Worm (Caenorhabditis elegans) whole organism, young adult: ENCODE data around the gene srd-36.

Source experiments
- B0261.1 ChIP-seq: sonication (generic microtip); optimal IDR thresholded peaks from 2 replicates; lab custom pipeline; 2016; ENCODE audit warnings: mild to moderate bottlenecking, missing genetic modification characterization, moderate library complexity, missing compliant biosample characterization
- D2030.7 ChIP-seq: fragments of 200-800 bp; sonication (Bioruptor generic); IDR thresholded peaks from 2 replicates; pipeline ENCODE4 v1.3.6; 2022; ENCODE audit warnings: missing genetic modification reagents, missing genetic modification characterization, missing compliant biosample characterization
- F22D6.2 ChIP-seq: sonication (generic microtip); optimal IDR thresholded peaks from 2 replicates; lab custom pipeline; 2016; ENCODE audit warnings: mild to moderate bottlenecking, missing genetic modification characterization, missing compliant biosample characterization
- F57C9.4 ChIP-seq: sonication (generic microtip); optimal IDR thresholded peaks from 2 replicates; lab custom pipeline; 2017; ENCODE audit warnings: mild to moderate bottlenecking, missing genetic modification characterization, missing compliant biosample characterization
- Y53F4B.3 ChIP-seq: fragments of 200-800 bp; sonication (Bioruptor generic); IDR thresholded peaks from 2 replicates; pipeline ENCODE4 v1.3.6; 2022; ENCODE audit warnings: missing genetic modification reagents, missing genetic modification characterization, missing compliant biosample characterization
- Y79H2A.3 ChIP-seq: fragments of 200-800 bp; sonication (Bioruptor generic); conservative IDR thresholded peaks from 2 replicates; pipeline ENCODE4 v1.3.6; 2022; ENCODE audit warnings: missing genetic modification reagents, missing genetic modification characterization, missing compliant biosample characterization
- ama-1 ChIP-seq, 3 experiments: fragments of 150-350 bp in 1 of 3; sonication (generic microtip) in 2 of 3; optimal IDR thresholded peaks; 2 replicates each; lab custom pipeline; 2014 to 2018; ENCODE audit warnings: missing biosample characterization in 2 of 3, missing genetic modification characterization in 2 of 3, missing genetic modification reagents in 2 of 3
- attf-3 ChIP-seq: fragments of 200-800 bp; sonication (Bioruptor generic); conservative IDR thresholded peaks from 2 replicates; pipeline ENCODE4 v1.3.6; 2022; ENCODE audit warnings: missing genetic modification reagents, missing genetic modification characterization, missing compliant biosample characterization
- ceh-58 ChIP-seq: fragments of 200-800 bp; sonication (Bioruptor generic); IDR thresholded peaks from 2 replicates; pipeline ENCODE4 v1.3.6; 2022; ENCODE audit warnings: missing genetic modification characterization, missing compliant biosample characterization
- die-1 ChIP-seq: sonication (generic microtip); optimal IDR thresholded peaks from 2 replicates; lab custom pipeline; 2016; ENCODE audit warnings: missing genotype, mild to moderate bottlenecking, missing genetic modification characterization, missing compliant biosample characterization
- efl-1 ChIP-seq: fragments of 150-350 bp; optimal IDR thresholded peaks from 2 replicates; lab custom pipeline; 2014; ENCODE audit warnings: missing biosample characterization, missing genetic modification reagents, missing genetic modification characterization
- egrh-3 ChIP-seq: fragments of 200-800 bp; sonication (Bioruptor generic); IDR thresholded peaks from 2 replicates; pipeline ENCODE4 v1.3.6; 2022; ENCODE audit warnings: missing genetic modification reagents, missing genetic modification characterization, missing compliant biosample characterization
- ekl-4 ChIP-seq: fragments of 200-800 bp; sonication (Bioruptor generic); IDR thresholded peaks from 2 replicates; pipeline ENCODE4 v1.3.6; 2022; ENCODE audit warnings: missing genetic modification reagents, missing genetic modification characterization, missing compliant biosample characterization
- ets-4 ChIP-seq: fragments of 200-800 bp; sonication (Bioruptor generic); optimal IDR thresholded peaks from 2 replicates; lab custom pipeline; 2018; ENCODE audit warnings: mild to moderate bottlenecking, missing genetic modification characterization, missing compliant biosample characterization
- hmg-1.2 ChIP-seq: fragments of 200-800 bp; sonication (Bioruptor generic); IDR thresholded peaks from 2 replicates; pipeline ENCODE4 v1.3.6; 2022; ENCODE audit warnings: missing genetic modification reagents, missing genetic modification characterization, missing compliant biosample characterization
- hsf-1 ChIP-seq: fragments of 200-800 bp; sonication (Bioruptor generic); IDR thresholded peaks from 2 replicates; pipeline ENCODE4 v1.3.6; 2022; ENCODE audit warnings: missing genetic modification reagents, missing genetic modification characterization, missing compliant biosample characterization
- lag-1 ChIP-seq: fragments of 200-800 bp; sonication (Bioruptor generic); IDR thresholded peaks from 2 replicates; pipeline ENCODE4 v1.3.6; 2022; ENCODE audit warnings: missing genetic modification reagents, missing genetic modification characterization, missing compliant biosample characterization
- lin-26 ChIP-seq: fragments of 200-800 bp; sonication (Bioruptor generic); IDR thresholded peaks from 2 replicates; pipeline ENCODE4 v1.3.6; 2022; ENCODE audit warnings: missing genetic modification reagents, missing genetic modification characterization, missing compliant biosample characterization
- lin-35 ChIP-seq, 3 experiments: fragments of 150-350 bp in 2 of 3; sonication (generic microtip) in 1 of 3; optimal IDR thresholded peaks; 2 replicates each; lab custom pipeline; 2014 to 2018; ENCODE audit warnings: missing biosample characterization in 3 of 3, missing genetic modification characterization in 3 of 3, missing genetic modification reagents in 3 of 3
- madf-10 ChIP-seq: sonication (generic microtip); optimal IDR thresholded peaks from 2 replicates; lab custom pipeline; 2016; ENCODE audit warnings: mild to moderate bottlenecking, missing genetic modification characterization, missing compliant biosample characterization
- madf-6 ChIP-seq: fragments of 200-800 bp; sonication (Bioruptor generic); IDR thresholded peaks from 2 replicates; pipeline ENCODE4 v1.3.6; 2022; ENCODE audit warnings: missing genetic modification reagents, missing genetic modification characterization, missing compliant biosample characterization
- nfyb-1 ChIP-seq: fragments of 200-800 bp; sonication (Bioruptor generic); IDR thresholded peaks from 2 replicates; pipeline ENCODE4 v1.3.6; 2022; ENCODE audit warnings: missing genetic modification reagents, missing genetic modification characterization, missing compliant biosample characterization
- nhr-179 ChIP-seq: sonication (generic microtip); optimal IDR thresholded peaks from 2 replicates; lab custom pipeline; 2016; ENCODE audit warnings: mild to moderate bottlenecking, missing genetic modification characterization, missing compliant biosample characterization
- nhr-27 ChIP-seq: fragments of 200-800 bp; sonication (Bioruptor generic); optimal IDR thresholded peaks from 2 replicates; lab custom pipeline; 2018; ENCODE audit warnings: mild to moderate bottlenecking, missing genetic modification characterization, moderate library complexity, missing compliant biosample characterization
- pbrm-1 ChIP-seq: fragments of 200-800 bp; sonication (Bioruptor generic); IDR thresholded peaks from 2 replicates; pipeline ENCODE4 v1.3.6; 2022; ENCODE audit warnings: missing genetic modification reagents, missing genetic modification characterization, missing compliant biosample characterization
- rec-8 ChIP-seq, 2 experiments: sonication (generic microtip); optimal IDR thresholded peaks; 2 replicates each; lab custom pipeline; 2016; ENCODE audit warnings: mild to moderate bottlenecking in 2 of 2, missing genetic modification characterization in 2 of 2, missing genetic modification reagents in 2 of 2, missing genotype in 2 of 2, missing biosample characterization in 1 of 2, missing compliant biosample characterization in 1 of 2, moderate library complexity in 1 of 2
- rpc-1 ChIP-seq, 2 experiments: fragments of 150-350 bp in 1 of 2; sonication (generic microtip) in 1 of 2; optimal IDR thresholded peaks; 2 replicates each; lab custom pipeline; 2014 to 2018; ENCODE audit warnings: missing biosample characterization in 1 of 2, missing genetic modification characterization in 1 of 2, missing genetic modification reagents in 1 of 2, missing genotype in 1 of 2
- sdz-38 ChIP-seq: sonication (generic microtip); optimal IDR thresholded peaks from 2 replicates; lab custom pipeline; 2016; ENCODE audit warnings: missing genotype, missing genetic modification characterization, missing compliant biosample characterization
- snpc-3.4 ChIP-seq: sonication (generic microtip); optimal IDR thresholded peaks from 2 replicates; lab custom pipeline; 2017; ENCODE audit warnings: missing genetic modification characterization, mild to moderate bottlenecking, missing compliant biosample characterization, antibody characterized with exemption, moderate library complexity, missing genotype, missing genetic modification reagents
- snpc-4 ChIP-seq, 5 experiments: fragments of 150-350 bp in 1 of 5; sonication (generic microtip) in 4 of 5; optimal IDR thresholded peaks; 2 replicates each; lab custom pipeline; 2014 to 2018; ENCODE audit warnings: missing genetic modification characterization in 5 of 5, missing biosample characterization in 3 of 5, antibody characterized with exemption in 2 of 5, mild to moderate bottlenecking in 2 of 5, missing compliant biosample characterization in 2 of 5, missing genotype in 2 of 5, moderate library complexity in 2 of 5, missing genetic modification reagents in 1 of 5
- sptf-2 ChIP-seq: fragments of 200-800 bp; sonication (Bioruptor generic); optimal IDR thresholded peaks from 2 replicates; lab custom pipeline; 2018; ENCODE audit warnings: mild to moderate bottlenecking, missing genetic modification characterization, missing compliant biosample characterization
- tbp1 ChIP-seq: fragments of 200-800 bp; sonication (Bioruptor generic); optimal IDR thresholded peaks from 2 replicates; lab custom pipeline; 2018; ENCODE audit warnings: mild to moderate bottlenecking, missing genetic modification characterization, missing compliant biosample characterization
- unc-62 ChIP-seq: fragments of 150-350 bp; optimal IDR thresholded peaks from 2 replicates; lab custom pipeline; 2014; ENCODE audit warnings: missing biosample characterization, missing genetic modification reagents, missing genetic modification characterization
- ztf-22 ChIP-seq: fragments of 200-800 bp; sonication (Bioruptor generic); optimal IDR thresholded peaks from 2 replicates; lab custom pipeline; 2018; ENCODE audit warnings: mild to moderate bottlenecking, missing genetic modification characterization, moderate library complexity, missing compliant biosample characterization
- ztf-25 ChIP-seq: fragments of 200-800 bp; sonication (Bioruptor generic); IDR thresholded peaks from 2 replicates; pipeline ENCODE4 v1.3.6; 2022; ENCODE audit warnings: missing genetic modification reagents, missing genetic modification characterization, missing compliant biosample characterization

The srd-36 gene

DNA sequence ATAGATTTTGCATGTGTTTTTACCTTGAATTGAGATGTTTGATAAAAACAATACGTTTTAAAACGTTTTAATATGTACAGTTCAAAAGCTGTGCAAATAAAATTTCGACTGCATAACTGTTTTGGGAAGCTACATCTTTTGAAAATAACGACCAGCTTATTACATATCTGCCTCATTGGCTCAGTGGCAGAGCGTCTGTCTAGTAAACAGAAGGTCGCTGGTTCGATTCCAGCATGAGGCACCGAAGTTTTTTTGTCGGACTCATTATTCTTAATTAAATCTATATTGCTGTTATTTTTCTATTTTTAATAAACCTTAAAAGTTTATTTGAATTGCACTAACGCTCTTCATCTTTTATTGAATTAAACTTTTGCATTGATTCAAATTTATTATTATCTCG is 1.5 kb downstream of the srd-36 start (continued):
- TF ChIP-seq unc-62 (GFP tag; lab: Kevin White, UChicago): no peak
- TF ChIP-seq F57C9.4: no peak
- peak; percentile 31; the same call in 1 of the 2 replicates for TF ChIP-seq pbrm-1 (GFP tag; lab: Robert Waterston, UW)
- peak; percentile 35 for TF ChIP-seq snpc-3.4 (tag; lab: Kevin White, UChicago)
- peak; percentile 8 for TF ChIP-seq nhr-179 (tag; lab: Kevin White, UChicago)
- peak; percentile 43 for TF ChIP-seq snpc-4 (GFP tag; optimal IDR thresholded peaks at IDR 0.05; lab: Kevin White, UChicago)
- peak in 1 of 4 experiments; percentile 58 for TF ChIP-seq snpc-4 (tag; optimal IDR thresholded peaks at IDR 0.05; lab: Kevin White, UChicago)
- TF ChIP-seq ets-4 (GFP tag; lab: Kevin White, UChicago): no peak
- TF ChIP-seq hmg-1.2: 0 out of 2 replicates have a peak, but pooled peaks have one; percentile 7
- peak; percentile 68 for TF ChIP-seq B0261.1
- TF ChIP-seq lin-35 (GFP tag; optimal IDR thresholded peaks at IDR 0.05; lab: Kevin White, UChicago): no peak
- peak; percentile 41; the same call in 1 of the 2 replicates for TF ChIP-seq D2030.7 (GFP tag; lab: Robert Waterston, UW)
- peak; percentile 79 for TF ChIP-seq rpc-1 (optimal IDR thresholded peaks at IDR 0.05; lab: Kevin White, UChicago)
- peak; percentile 94 for TF ChIP-seq rpc-1 (tag; optimal IDR thresholded peaks at IDR 0.05; lab: Kevin White, UChicago)
- no peak for TF ChIP-seq ama-1 (optimal IDR thresholded peaks at IDR 0.05; lab: Kevin White, UChicago)
- TF ChIP-seq ama-1 (GFP tag; optimal IDR thresholded peaks at IDR 0.05; lab: Kevin White, UChicago): no peak
- peak in 1 of 2 experiments; percentile 32 for TF ChIP-seq rec-8 (tag; optimal IDR thresholded peaks at IDR 0.05; lab: Kevin White, UChicago)
- TF ChIP-seq, all 124 proteins: peak for 16

DNA sequence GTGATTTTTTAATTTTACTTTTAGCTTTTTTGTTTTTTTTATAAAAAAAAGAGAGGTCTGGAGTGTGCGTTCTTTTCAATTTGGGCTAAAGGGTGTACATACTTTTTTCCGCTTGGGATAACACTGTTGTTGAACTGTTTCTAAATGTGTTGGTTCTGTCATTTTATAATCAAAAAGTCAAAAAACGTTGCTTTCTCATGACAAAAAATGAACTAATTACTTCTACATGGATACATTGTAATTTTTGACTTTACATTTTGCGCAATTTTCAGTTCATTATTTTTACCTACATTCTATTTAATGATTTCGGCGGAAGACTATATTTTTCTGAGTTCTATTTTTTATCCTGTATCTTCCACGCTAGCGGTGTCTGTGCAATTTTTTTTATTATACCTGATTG is 3.1 kb downstream of the srd-36 start, which contains the start of gene srd-38:
Gene srd-38, plus strand, starts transcription at position 301 of the 400 bp plus-strand sequence.
- no peak for TF ChIP-seq attf-3 (GFP tag; lab: Robert Waterston, UW)
- no peak for TF ChIP-seq lag-1 (GFP tag; lab: Robert Waterston, UW)
- no peak for TF ChIP-seq Y79H2A.3 (GFP tag; lab: Robert Waterston, UW)
- no peak for TF ChIP-seq D2030.7 (GFP tag; lab: Robert Waterston, UW)
- no peak for TF ChIP-seq tbp1 (GFP tag; lab: Kevin White, UChicago)
- no peak for TF ChIP-seq F22D6.2 (tag; lab: Kevin White, UChicago)
- no peak for TF ChIP-seq madf-10
- no peak for TF ChIP-seq Y53F4B.3 (GFP tag; lab: Robert Waterston, UW)
- no peak for TF ChIP-seq die-1
- no peak for TF ChIP-seq ztf-25 (GFP tag; lab: Robert Waterston, UW)
- TF ChIP-seq nhr-27 (tag; lab: Kevin White, UChicago): no peak
- no peak for TF ChIP-seq sptf-2 (GFP tag; lab: Kevin White, UChicago)
- TF ChIP-seq hsf-1 (GFP tag; lab: Robert Waterston, UW): no peak
- no peak for TF ChIP-seq sdz-38
- no peak for TF ChIP-seq nfyb-1
- TF ChIP-seq lin-35 (GFP tag; optimal IDR thresholded peaks at IDR 0.05; lab: Kevin White, UChicago): no peak

DNA sequence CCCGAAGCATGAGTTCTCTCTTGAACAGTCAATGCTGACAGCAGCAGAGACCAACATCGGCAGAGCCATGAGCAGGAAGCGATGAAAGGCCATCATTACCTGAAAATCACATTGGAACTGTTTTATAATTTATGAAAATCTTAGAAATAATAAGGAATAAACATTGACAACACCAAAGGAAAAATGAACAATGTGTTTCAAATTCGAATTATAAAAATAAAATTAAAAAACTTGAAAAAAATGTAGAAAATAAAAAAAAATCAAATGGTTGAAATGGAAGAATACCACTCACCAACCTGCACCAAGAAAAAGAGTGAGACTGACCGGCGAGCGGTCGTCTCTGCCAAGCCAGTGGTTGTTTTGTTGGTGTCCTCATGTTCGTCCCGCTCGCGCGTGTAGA is 4.0 kb downstream of the srd-36 start, which contains the start of gene R04D3.3:
Gene R04D3.3, minus strand, starts transcription at position 101 of the 400 bp plus-strand sequence.
- TF ChIP-seq ekl-4 (GFP tag; lab: Robert Waterston, UW) (no peak), madf-6 (no peak; the same call in 1 of the 2 replicates), ztf-22 (no peak), lin-26 (GFP tag; lab: Robert Waterston, UW) (no peak), efl-1 (GFP tag; lab: Kevin White, UChicago) (peak; percentile 61), ceh-58 (GFP tag; lab: Robert Waterston, UW) (no peak), egrh-3 (no peak), D2030.7 (GFP tag; lab: Robert Waterston, UW) (0 out of 2 replicates have a peak, but pooled peaks have one; percentile 22)
